Worm (Caenorhabditis elegans): ENCODE results near the gene grl-29.
A peak's percentile ranks its signal among the peaks of the same experiment; 100 is the strongest.

Gene grl-29

DNA sequence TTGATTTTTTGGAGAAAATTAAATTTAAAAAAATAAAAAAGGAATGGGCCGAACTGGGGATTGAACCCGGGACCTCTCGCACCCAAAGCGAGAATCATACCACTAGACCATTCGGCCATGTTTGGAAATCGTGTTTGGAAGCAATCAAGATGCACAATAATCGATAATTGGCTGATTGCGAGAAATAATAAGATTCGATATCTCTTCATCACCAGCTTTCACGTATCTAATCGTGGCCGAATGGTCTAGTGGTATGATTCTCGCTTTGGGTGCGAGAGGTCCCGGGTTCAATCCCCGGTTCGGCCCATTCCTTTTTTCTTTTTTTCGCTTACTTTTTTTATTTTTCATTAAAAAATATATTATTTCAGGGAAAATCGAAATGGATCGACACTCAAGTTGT, 27.1 kb upstream of the grl-29 start (continued):
- TF ChIP-seq zim-3 (tag; optimal IDR thresholded peaks at IDR 0.05) (no peak), B0019.2 (GFP tag; conservative IDR thresholded peaks at IDR 0.05) (no peak), F55B11.4 (tag; optimal IDR thresholded peaks at IDR 0.05; ENCODE audit: borderline replicate concordance, insufficient read depth) (no peak), let-526 (GFP tag; IDR thresholded peaks at IDR 0.05) (no peak), unc-130 (GFP tag; optimal IDR thresholded peaks at IDR 0.05) (no peak), rec-8 (tag; optimal IDR thresholded peaks at IDR 0.05) (peak in 1 of 2 experiments; percentile 35), Y67H2A.10 (GFP tag; conservative IDR thresholded peaks at IDR 0.05) (no peak), nhr-120 (GFP tag; IDR thresholded peaks at IDR 0.05) (no peak), ztf-25 (GFP tag; IDR thresholded peaks at IDR 0.05) (no peak), atf-7 (tag; optimal IDR thresholded peaks at IDR 0.05) (no peak), nhr-179 (tag; optimal IDR thresholded peaks at IDR 0.05) (no peak), egrh-3 (GFP tag; IDR thresholded peaks at IDR 0.05) (no peak), C17E4.6 (GFP tag; IDR thresholded peaks at IDR 0.05) (no peak), attf-3 (GFP tag; conservative IDR thresholded peaks at IDR 0.05) (0 out of 2 replicates have a peak, but pooled peaks have one; percentile 13), madf-8 (GFP tag; conservative IDR thresholded peaks at IDR 0.05) (no peak), gei-17 (GFP tag; optimal IDR thresholded peaks at IDR 0.05) (no peak), ets-4 (GFP tag; optimal IDR thresholded peaks at IDR 0.05) (no peak), somi-1 (GFP tag; optimal IDR thresholded peaks at IDR 0.05) (no peak), hlh-12 (tag; optimal IDR thresholded peaks at IDR 0.05) (no peak), F39B2.1 (GFP tag; IDR thresholded peaks at IDR 0.05) (no peak), fkh-3 (tag; optimal IDR thresholded peaks at IDR 0.05) (no peak), ZK185.1 (tag; optimal IDR thresholded peaks at IDR 0.05; ENCODE audit: poor library complexity, severe bottlenecking) (no peak), Y79H2A.3 (GFP tag; conservative IDR thresholded peaks at IDR 0.05) (no peak), repo-1 (tag; optimal IDR thresholded peaks at IDR 0.05) (no peak), die-1 (tag; optimal IDR thresholded peaks at IDR 0.05) (peak; percentile 54), efl-1 (GFP tag; optimal IDR thresholded peaks at IDR 0.05) (no peak), hrde-1 (tag; optimal IDR thresholded peaks at IDR 0.05; ENCODE audit: borderline replicate concordance) (no peak), rcor-1 (GFP tag; IDR thresholded peaks at IDR 0.05) (peak; percentile 45), Y53G8AR.9 (GFP tag; conservative IDR thresholded peaks at IDR 0.05) (0 out of 2 replicates have a peak, but pooled peaks have one; percentile 33), aptf-2 (GFP tag; conservative IDR thresholded peaks at IDR 0.05) (no peak), B0261.1 (tag; optimal IDR thresholded peaks at IDR 0.05) (peak; percentile 65)

DNA sequence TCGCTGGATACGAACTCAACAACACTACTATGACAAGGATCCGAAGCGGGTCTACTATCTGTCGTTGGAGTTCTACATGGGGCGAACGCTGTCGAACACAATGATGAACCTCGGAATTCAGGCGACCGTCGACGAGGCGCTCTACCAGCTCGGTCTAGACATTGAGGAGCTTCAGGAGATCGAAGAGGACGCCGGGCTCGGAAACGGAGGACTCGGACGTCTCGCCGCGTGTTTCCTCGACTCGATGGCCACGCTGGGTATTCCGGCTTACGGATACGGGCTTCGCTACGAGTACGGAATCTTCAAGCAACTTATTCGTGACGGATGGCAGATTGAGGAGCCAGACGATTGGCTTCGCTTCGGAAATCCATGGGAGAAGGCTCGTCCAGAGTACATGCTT, 26.6 kb upstream of the grl-29 start:
- no peak for TF ChIP-seq efl-1 (GFP tag; optimal IDR thresholded peaks at IDR 0.05)
- TF ChIP-seq lag-1 (GFP tag; IDR thresholded peaks at IDR 0.05), result 0 out of 2 replicates have a peak, but pooled peaks have one; percentile 5
- no peak for TF ChIP-seq dpl-1 (GFP tag; optimal IDR thresholded peaks at IDR 0.05)
- TF ChIP-seq unc-130 (GFP tag; optimal IDR thresholded peaks at IDR 0.05), result no peak
- peak; percentile 6; the same call in 1 of the 2 replicates for TF ChIP-seq egrh-3 (GFP tag; IDR thresholded peaks at IDR 0.05)
- TF ChIP-seq zfh-2 (GFP tag; conservative IDR thresholded peaks at IDR 0.05), result peak; percentile 65

ce11 chrV:3581034-3581433, 26.0 kb upstream of the grl-29 start:
- TF ChIP-seq madf-10 (tag; optimal IDR thresholded peaks at IDR 0.05) (no peak), ztf-22 (GFP tag; optimal IDR thresholded peaks at IDR 0.05) (no peak), attf-5 (GFP tag; optimal IDR thresholded peaks at IDR 0.05) (peak; percentile 2), lag-1 (GFP tag; IDR thresholded peaks at IDR 0.05) (no peak), sdz-38 (tag; optimal IDR thresholded peaks at IDR 0.05) (no peak), aptf-3 (GFP tag; IDR thresholded peaks at IDR 0.05) (no peak)

All from whole organism, young adult.